Worm (Caenorhabditis elegans) whole organism, L1 larva: ENCODE measurements around the gene efl-2.

ENCODE experiments used
- C04F5.9 ChIP-seq: sonication (generic microtip); optimal IDR thresholded peaks from 2 replicates; lab custom pipeline; 2016; ENCODE audit warnings: missing genetic modification characterization, missing compliant biosample characterization
- Y116A8C.19 ChIP-seq: sonication (generic microtip); optimal IDR thresholded peaks from 2 replicates; lab custom pipeline; 2016; ENCODE audit warnings: missing compliant biosample characterization, missing genetic modification characterization, borderline replicate concordance
- aha-1 ChIP-seq: fragments of 150-350 bp; optimal IDR thresholded peaks from 2 replicates; lab custom pipeline; 2014; ENCODE audit warnings: missing biosample characterization, missing genetic modification characterization
- ceh-63 ChIP-seq: fragments of 200-800 bp; sonication (Bioruptor generic); optimal IDR thresholded peaks from 2 replicates; lab custom pipeline; 2018; ENCODE audit warnings: mild to moderate bottlenecking, missing genetic modification characterization, missing compliant biosample characterization
- ceh-82 ChIP-seq, 3 experiments: fragments of 150-350 bp in 1 of 3; sonication (generic microtip) in 2 of 3; optimal IDR thresholded peaks; 2 replicates each; lab custom pipeline; 2014 to 2017; ENCODE audit warnings: missing biosample characterization in 3 of 3, missing genetic modification characterization in 3 of 3
- ceh-88 ChIP-seq: fragments of 200-800 bp; sonication (Bioruptor generic); IDR thresholded peaks from 2 replicates; pipeline ENCODE4 v1.3.6; 2022; ENCODE audit warnings: missing genetic modification characterization, missing compliant biosample characterization
- dsc-1 ChIP-seq: sonication (generic microtip); optimal IDR thresholded peaks from 2 replicates; lab custom pipeline; 2016; ENCODE audit warnings: mild to moderate bottlenecking, missing genetic modification characterization, missing compliant biosample characterization
- efl-1 ChIP-seq, 4 experiments: fragments of 150-350 bp; optimal IDR thresholded peaks in 3 of 4; peaks in 1 of 4; 1 replicate in 1 of 4; 2 replicates in 3 of 4; lab custom pipeline; 2014; ENCODE audit warnings: missing biosample characterization in 2 of 4, missing genetic modification characterization in 2 of 4, missing genetic modification reagents in 2 of 4
- egl-27 ChIP-seq, 2 experiments: fragments of 150-350 bp in 1 of 2; sonication (generic microtip); optimal IDR thresholded peaks; 3 replicates each; lab custom pipeline; 2017 to 2018; ENCODE audit warnings: missing biosample characterization in 2 of 2, missing genetic modification characterization in 2 of 2, missing genetic modification reagents in 2 of 2
- ets-5 ChIP-seq: fragments of 200-800 bp; sonication (Bioruptor generic); IDR thresholded peaks from 2 replicates; pipeline ENCODE4 v1.3.6; 2022; ENCODE audit warnings: missing genetic modification characterization, missing compliant biosample characterization
- fkh-10 ChIP-seq: sonication (generic microtip); optimal IDR thresholded peaks from 2 replicates; lab custom pipeline; 2017; ENCODE audit warnings: missing biosample characterization, missing genetic modification reagents, missing genetic modification characterization
- fos-1 ChIP-seq: fragments of 150-350 bp; optimal IDR thresholded peaks from 2 replicates; lab custom pipeline; 2014; ENCODE audit warnings: missing biosample characterization, missing genetic modification characterization
- hlh-17 ChIP-seq: fragments of 200-800 bp; sonication (Bioruptor generic); optimal IDR thresholded peaks from 2 replicates; lab custom pipeline; 2018; ENCODE audit warnings: missing genetic modification characterization, mild to moderate bottlenecking, missing compliant biosample characterization, moderate library complexity, borderline replicate concordance
- hpl-2 ChIP-seq: fragments of 150-350 bp; optimal IDR thresholded peaks from 2 replicates; lab custom pipeline; 2014; ENCODE audit warnings: missing biosample characterization, missing genetic modification reagents, missing genetic modification characterization
- irx-1 ChIP-seq: sonication (generic microtip); optimal IDR thresholded peaks from 2 replicates; lab custom pipeline; 2016; ENCODE audit warnings: missing genetic modification characterization, missing compliant biosample characterization
- isw-1 ChIP-seq: fragments of 200-800 bp; sonication (Bioruptor generic); IDR thresholded peaks from 2 replicates; pipeline ENCODE4 v1.3.6; 2022; ENCODE audit warnings: missing genetic modification characterization, missing compliant biosample characterization
- lin-13 ChIP-seq: fragments of 150-350 bp; optimal IDR thresholded peaks from 2 replicates; lab custom pipeline; 2014; ENCODE audit warnings: missing biosample characterization, missing genetic modification reagents, missing genetic modification characterization
- lin-15B ChIP-seq: fragments of 150-350 bp; sonication (generic microtip); optimal IDR thresholded peaks from 3 replicates; lab custom pipeline; 2014; ENCODE audit warnings: missing biosample characterization, missing genetic modification characterization
- lin-39 ChIP-seq: fragments of 150-350 bp; optimal IDR thresholded peaks from 2 replicates; lab custom pipeline; 2014; ENCODE audit warnings: missing biosample characterization, missing genetic modification reagents, missing genetic modification characterization
- lsy-2 ChIP-seq, 2 experiments: fragments of 150-350 bp; optimal IDR thresholded peaks; 2 replicates each; lab custom pipeline; 2014; ENCODE audit warnings: missing biosample characterization in 2 of 2, missing genetic modification characterization in 2 of 2
- mab-9 ChIP-seq: fragments of 200-800 bp; sonication (Bioruptor generic); IDR thresholded peaks from 2 replicates; pipeline ENCODE4 v1.3.6; 2022; ENCODE audit warnings: missing genetic modification reagents, missing genetic modification characterization, missing compliant biosample characterization
- mdl-1 ChIP-seq, 2 experiments: fragments of 150-350 bp; optimal IDR thresholded peaks; 2 replicates each; lab custom pipeline; 2014 to 2017; ENCODE audit warnings: missing biosample characterization in 2 of 2, missing genetic modification characterization in 2 of 2, inconsistent platforms in 1 of 2
- mef-2 ChIP-seq: fragments of 150-350 bp; optimal IDR thresholded peaks from 2 replicates; lab custom pipeline; 2014; ENCODE audit warnings: missing biosample characterization, missing genetic modification characterization
- mep-1 ChIP-seq: fragments of 150-350 bp; optimal IDR thresholded peaks from 2 replicates; lab custom pipeline; 2014; ENCODE audit warnings: missing biosample characterization, missing genetic modification characterization
- nhr-11 ChIP-seq: fragments of 150-350 bp; optimal IDR thresholded peaks from 2 replicates; lab custom pipeline; 2014; ENCODE audit warnings: missing biosample characterization, missing genetic modification characterization
- nhr-12 ChIP-seq: sonication (generic microtip); optimal IDR thresholded peaks from 2 replicates; lab custom pipeline; 2017; ENCODE audit warnings: missing biosample characterization, missing genetic modification characterization
- nhr-19 ChIP-seq: fragments of 200-800 bp; sonication (Bioruptor generic); conservative IDR thresholded peaks from 2 replicates; pipeline ENCODE4 v1.3.6; 2022; ENCODE audit warnings: missing genetic modification characterization, missing compliant biosample characterization
- nhr-28 ChIP-seq: fragments of 150-350 bp; optimal IDR thresholded peaks from 2 replicates; lab custom pipeline; 2014; ENCODE audit warnings: missing biosample characterization, missing genetic modification characterization
- nhr-76 ChIP-seq: sonication (generic microtip); optimal IDR thresholded peaks from 2 replicates; lab custom pipeline; 2017; ENCODE audit warnings: missing biosample characterization, missing genetic modification characterization
- nhr-85 ChIP-seq: sonication (generic microtip); peaks from one replicate; lab custom pipeline; 2016; ENCODE audit warnings: missing genetic modification characterization, inconsistent platforms, missing compliant biosample characterization
- pag-3 ChIP-seq: sonication (generic microtip); optimal IDR thresholded peaks from 2 replicates; lab custom pipeline; 2017; ENCODE audit warnings: missing genetic modification characterization, mild to moderate bottlenecking, missing compliant biosample characterization, antibody characterized with exemption, borderline replicate concordance; ENCODE audit not compliant: insufficient read depth
- pax-3 ChIP-seq: fragments of 200-800 bp; sonication (Bioruptor generic); optimal IDR thresholded peaks from 2 replicates; lab custom pipeline; 2018; ENCODE audit warnings: mild to moderate bottlenecking, missing genetic modification characterization, moderate library complexity, missing compliant biosample characterization
- pqm-1 ChIP-seq: sonication (generic microtip); optimal IDR thresholded peaks from 3 replicates; lab custom pipeline; 2017; ENCODE audit warnings: missing biosample characterization, missing genetic modification characterization
- rnt-1 ChIP-seq: sonication (generic microtip); optimal IDR thresholded peaks from 2 replicates; lab custom pipeline; 2016; ENCODE audit warnings: mild to moderate bottlenecking, missing genetic modification characterization, moderate library complexity, missing compliant biosample characterization
- skn-1 ChIP-seq: fragments of 150-350 bp; optimal IDR thresholded peaks from 2 replicates; lab custom pipeline; 2014; ENCODE audit warnings: missing biosample characterization, missing genetic modification characterization
- snpc-4 ChIP-seq: fragments of 150-350 bp; optimal IDR thresholded peaks from 2 replicates; lab custom pipeline; 2014; ENCODE audit warnings: missing biosample characterization, missing genetic modification characterization
- sox-4 ChIP-seq: sonication (generic microtip); optimal IDR thresholded peaks from 2 replicates; lab custom pipeline; 2016; ENCODE audit warnings: missing genetic modification characterization, missing compliant biosample characterization
- sptf-1 ChIP-seq: fragments of 150-350 bp; optimal IDR thresholded peaks from 2 replicates; lab custom pipeline; 2014; ENCODE audit warnings: missing biosample characterization, missing genetic modification characterization
- sup-37 ChIP-seq: fragments of 200-800 bp; sonication (Bioruptor generic); optimal IDR thresholded peaks from 2 replicates; lab custom pipeline; 2018; ENCODE audit warnings: mild to moderate bottlenecking, missing genetic modification characterization, missing compliant biosample characterization
- swsn-7 ChIP-seq: sonication (generic microtip); optimal IDR thresholded peaks from 2 replicates; lab custom pipeline; 2016; ENCODE audit warnings: missing genetic modification characterization, missing compliant biosample characterization
- tlp-1 ChIP-seq: fragments of 150-350 bp; optimal IDR thresholded peaks from 2 replicates; lab custom pipeline; 2014; ENCODE audit warnings: missing biosample characterization, missing genetic modification characterization
- unc-130 ChIP-seq: fragments of 150-350 bp; optimal IDR thresholded peaks from 2 replicates; lab custom pipeline; 2017; ENCODE audit warnings: missing biosample characterization, missing genetic modification characterization, inconsistent platforms
- unc-30 ChIP-seq: sonication (generic microtip); optimal IDR thresholded peaks from 2 replicates; lab custom pipeline; 2017; ENCODE audit warnings: missing biosample characterization, missing genetic modification characterization
- unc-62 ChIP-seq: fragments of 150-350 bp; optimal IDR thresholded peaks from 2 replicates; lab custom pipeline; 2014; ENCODE audit warnings: missing biosample characterization, missing genetic modification reagents, missing genetic modification characterization
- unc-86 ChIP-seq: sonication (generic microtip); optimal IDR thresholded peaks from 2 replicates; lab custom pipeline; 2016; ENCODE audit warnings: missing genetic modification characterization, missing compliant biosample characterization
- unc-98 ChIP-seq: fragments of 200-800 bp; sonication (Bioruptor generic); IDR thresholded peaks from 2 replicates; pipeline ENCODE4 v1.3.6; 2022; ENCODE audit warnings: missing genetic modification characterization, missing compliant biosample characterization
- vab-15 ChIP-seq: sonication (generic microtip); optimal IDR thresholded peaks from 2 replicates; lab custom pipeline; 2017; ENCODE audit warnings: missing genotype, mild to moderate bottlenecking, missing genetic modification characterization, missing compliant biosample characterization

Gene efl-2

DNA sequence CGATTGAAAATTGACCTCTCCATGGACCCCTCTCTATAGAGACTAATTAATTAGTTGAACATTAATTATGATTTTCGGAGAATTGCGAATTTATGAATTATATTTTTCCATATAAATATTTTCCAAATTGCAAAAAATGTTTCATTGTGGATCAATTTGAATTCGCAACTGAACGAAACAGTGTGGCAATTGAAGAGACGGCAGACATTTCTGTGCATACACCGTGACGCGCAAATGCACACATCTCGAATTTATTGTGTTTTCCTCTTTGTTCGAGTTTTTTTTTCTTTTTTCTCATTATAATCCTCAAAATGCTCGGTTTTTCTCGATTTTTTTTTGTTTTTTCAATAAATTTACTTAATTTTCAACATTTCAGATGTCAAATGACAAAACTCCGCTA is 36.7 kb upstream of the efl-2 start, which contains the start of gene Y48C3A.20 (continued):
- TF ChIP-seq efl-1 (optimal IDR thresholded peaks at IDR 0.05; lab: Kevin White, UChicago) (peak; percentile 83 to 86), efl-1 (GFP tag; optimal IDR thresholded peaks at IDR 0.05 in 1 of 2; lab: Kevin White, UChicago) (peak; percentile 84 to 98), nhr-12 (tag; lab: Kevin White, UChicago) (no peak), rnt-1 (no peak), hlh-17 (GFP tag; lab: Kevin White, UChicago) (no peak), skn-1 (tag; lab: Kevin White, UChicago) (peak; percentile 77), aha-1 (tag; lab: Kevin White, UChicago) (no peak), sptf-1 (no peak), pax-3 (peak; percentile 51), ceh-82 (tag; optimal IDR thresholded peaks at IDR 0.05; lab: Kevin White, UChicago) (peak; percentile 74 to 82 (median 81)), swsn-7 (no peak), nhr-11 (tag; lab: Kevin White, UChicago) (no peak), lin-13 (GFP tag; lab: Kevin White, UChicago) (peak; percentile 46), isw-1 (GFP tag; lab: Robert Waterston, UW) (peak; percentile 67), vab-15 (tag; lab: Kevin White, UChicago) (no peak), lsy-2 (tag; optimal IDR thresholded peaks at IDR 0.05; lab: Kevin White, UChicago) (peak; percentile 83 to 85), snpc-4 (tag; lab: Kevin White, UChicago) (peak; percentile 83), ceh-88 (GFP tag; lab: Robert Waterston, UW) (peak; percentile 54), C04F5.9 (peak; percentile 71), pqm-1 (tag; lab: Kevin White, UChicago) (no peak), mab-9 (GFP tag; lab: Robert Waterston, UW) (no peak), tlp-1 (tag; lab: Kevin White, UChicago) (no peak), nhr-28 (tag; lab: Kevin White, UChicago) (no peak), nhr-85 (tag; lab: Kevin White, UChicago) (peak; percentile 74), ets-5 (no peak), lin-15B (peak; percentile 49), egl-27 (tag; optimal IDR thresholded peaks at IDR 0.05; lab: Kevin White, UChicago) (no peak), fkh-10 (GFP tag; lab: Kevin White, UChicago) (no peak), unc-30 (tag; lab: Kevin White, UChicago) (no peak), ceh-63 (GFP tag; lab: Kevin White, UChicago) (no peak), nhr-19 (GFP tag; lab: Robert Waterston, UW) (peak; percentile 72; the same call in 1 of the 2 replicates), irx-1 (peak; percentile 67), mdl-1 (tag; optimal IDR thresholded peaks at IDR 0.05; lab: Kevin White, UChicago) (peak in 1 of 2 experiments; percentile 72), dsc-1 (no peak), mep-1 (peak; percentile 97), lin-39 (tag; lab: Kevin White, UChicago) (peak; percentile 43), pag-3 (no peak), unc-86 (peak; percentile 76), nhr-76 (tag; lab: Kevin White, UChicago) (no peak), mef-2 (tag; lab: Kevin White, UChicago) (no peak), fos-1 (peak; percentile 73), sup-37 (GFP tag; lab: Kevin White, UChicago) (peak; percentile 8), Y116A8C.19 (tag; lab: Kevin White, UChicago) (no peak), hpl-2 (GFP tag; lab: Kevin White, UChicago) (peak; percentile 32), unc-130 (tag; lab: Kevin White, UChicago) (peak; percentile 77), unc-62 (GFP tag; lab: Kevin White, UChicago) (no peak), unc-98 (GFP tag; lab: Robert Waterston, UW) (no peak), sox-4 (tag; lab: Kevin White, UChicago) (peak; percentile 25)
